Fruit fly (Drosophila melanogaster) S2 (cell line): ENCODE data around the gene CG3526.

Experiments used
- CG8478 ChIP-seq: fragments of >200 bp; optimal IDR thresholded peaks from 2 replicates; lab custom pipeline; 2018
- CTCF ChIP-seq, 2 experiments: fragments of >200 bp; optimal IDR thresholded peaks; 2 replicates each; lab custom pipeline; 2018

Gene CG3526

DNA sequence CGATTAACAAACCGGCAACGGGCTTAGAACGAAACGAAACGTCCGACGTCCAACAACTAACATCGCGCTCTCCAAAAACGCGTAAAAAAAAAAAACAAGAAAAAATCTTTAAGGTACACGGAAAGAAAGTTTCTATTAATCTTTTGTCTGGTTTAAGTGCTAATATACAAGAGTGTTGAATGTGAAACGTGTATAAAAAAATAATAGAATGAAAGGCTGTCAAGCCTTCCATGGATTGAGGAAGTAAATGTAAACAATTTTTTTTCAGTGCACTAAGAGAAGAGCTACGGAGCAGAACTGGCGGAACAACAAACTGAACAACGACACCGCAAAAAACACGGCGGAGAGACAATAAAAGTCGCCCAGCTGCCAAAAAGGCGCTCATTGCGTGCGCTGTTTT, 29.2 kb downstream of the CG3526 start, which contains the start of gene CG3588:
TSS of gene CG3588 (plus strand) at position 29 of the 400 bp plus-strand sequence.
- TF ChIP-seq CTCF (optimal IDR thresholded peaks at IDR 0.05; lab: Kevin White, UChicago) (no peak), CG8478 (lab: Kevin White, UChicago) (no peak)

DNA sequence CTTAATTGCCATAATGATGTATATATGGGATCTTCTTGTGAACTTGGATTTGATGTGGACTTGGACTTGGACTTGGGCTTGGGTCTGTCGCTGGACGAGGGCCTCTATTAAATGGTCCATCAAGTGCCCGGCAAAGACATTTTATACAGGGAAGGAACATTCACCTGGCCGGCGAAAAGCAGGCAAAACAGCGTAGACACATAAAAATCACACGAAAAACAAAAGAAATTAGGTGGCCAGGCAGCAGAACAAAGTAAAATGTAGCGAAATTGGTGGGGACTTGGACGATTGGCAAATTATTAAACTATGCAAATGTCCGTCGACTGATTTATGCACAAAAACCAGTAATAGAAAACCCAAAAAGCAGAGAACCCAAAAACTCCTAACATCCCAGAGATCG, 36.6 kb downstream of the CG3526 start, which contains the start of gene CG14424:
TSS of gene CG14424 (minus strand) at position 101 of the 400 bp plus-strand sequence.
- TF ChIP-seq CTCF (optimal IDR thresholded peaks at IDR 0.05; lab: Kevin White, UChicago) (no peak), CG8478 (lab: Kevin White, UChicago) (no peak)

DNA sequence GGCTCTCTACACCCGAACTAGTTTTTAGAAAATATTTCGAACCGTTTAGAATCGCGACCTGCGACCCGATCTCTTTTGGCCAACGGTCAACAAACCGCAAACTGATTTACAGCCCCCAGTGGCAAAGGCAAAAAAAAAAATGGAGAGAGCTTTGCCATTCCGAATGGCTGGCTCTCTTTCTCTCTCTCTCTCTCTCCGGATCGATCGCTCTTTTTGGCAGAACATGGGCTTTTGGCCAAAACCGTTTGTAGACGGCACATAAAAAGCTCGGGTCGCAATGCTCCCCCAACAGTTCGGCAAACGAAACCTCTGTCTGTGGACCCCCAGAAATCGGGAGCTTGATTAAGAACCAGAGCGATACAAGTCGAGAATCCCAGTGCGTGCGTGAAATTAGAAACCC, 38.9 kb downstream of the CG3526 start, which contains the start of gene CG32793:
TSS of gene CG32793 (plus strand) at position 301 of the 400 bp plus-strand sequence.
- TF ChIP-seq CG8478 (lab: Kevin White, UChicago), result no peak
- TF ChIP-seq CTCF (optimal IDR thresholded peaks at IDR 0.05; lab: Kevin White, UChicago), result no peak

DNA sequence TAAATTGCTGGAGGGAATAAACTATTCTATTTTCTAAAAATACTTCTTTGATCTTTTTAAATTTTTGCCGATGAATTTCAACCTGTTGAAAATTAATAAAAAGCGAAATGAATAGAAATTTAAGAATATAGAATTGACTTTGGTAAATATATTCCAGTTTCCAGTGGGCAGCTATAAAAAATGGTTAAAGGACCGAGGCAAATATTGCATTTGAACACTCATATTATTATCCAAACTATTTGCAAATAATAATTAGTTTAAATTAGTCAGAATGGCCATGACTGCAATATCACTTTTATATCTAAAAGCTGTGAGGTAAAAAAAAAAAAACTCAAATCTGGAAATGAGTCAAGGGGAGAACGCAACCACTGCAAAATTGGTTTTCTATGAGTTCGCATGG, 44.3 kb downstream of the CG3526 start, which contains the start of gene CG3592:
TSS of gene CG3592 (plus strand) at position 301 of the 400 bp plus-strand sequence.
- TF ChIP-seq CTCF (optimal IDR thresholded peaks at IDR 0.05; lab: Kevin White, UChicago) (no peak), CG8478 (lab: Kevin White, UChicago) (no peak)

DNA sequence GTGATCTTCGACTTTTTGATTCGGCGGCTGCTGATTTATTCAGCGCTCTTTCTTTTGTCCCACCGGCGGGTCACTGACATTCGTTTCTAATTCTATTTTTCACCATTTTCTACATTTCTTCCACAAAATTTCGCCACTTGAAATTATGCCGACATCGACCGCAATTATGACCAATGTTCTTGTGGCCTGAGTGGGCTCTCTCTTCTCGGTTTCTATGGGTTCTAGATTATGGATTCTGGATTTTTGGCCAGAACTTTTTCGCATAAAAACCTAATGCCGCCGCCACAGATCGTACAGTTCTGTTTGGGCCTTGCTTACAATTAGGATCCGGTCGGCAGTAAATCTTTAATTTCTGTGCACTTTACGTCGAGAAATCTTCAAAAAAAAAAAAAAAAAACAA, 46.2 kb downstream of the CG3526 start, which contains the start of gene CG3598:
TSS of gene CG3598 (plus strand) at position 301 of the 400 bp plus-strand sequence.
- TF ChIP-seq CG8478 (lab: Kevin White, UChicago) (no peak), CTCF (optimal IDR thresholded peaks at IDR 0.05; lab: Kevin White, UChicago) (no peak)

DNA sequence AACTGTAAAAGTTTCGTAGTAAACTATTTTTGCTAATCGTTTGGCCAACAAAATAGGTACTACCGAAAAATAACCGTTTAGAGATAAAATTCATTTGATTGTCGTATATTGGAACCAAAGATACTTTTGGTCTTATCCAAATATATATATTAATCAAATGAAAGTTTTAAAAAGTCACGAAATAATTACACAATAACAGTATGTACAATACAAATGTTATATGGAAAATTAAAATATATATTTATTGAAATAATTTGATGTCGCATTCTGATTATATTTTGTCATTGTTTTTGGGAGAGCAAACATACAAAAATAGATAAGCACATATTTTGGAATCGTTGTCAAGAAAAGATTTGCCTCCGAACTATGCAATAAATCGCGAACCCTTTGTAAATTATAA, 48.0 kb downstream of the CG3526 start, which contains the start of gene CG14420:
TSS of gene CG14420 (plus strand) at position 301 of the 400 bp plus-strand sequence.
- TF ChIP-seq CG8478 (lab: Kevin White, UChicago), result no peak
- TF ChIP-seq CTCF (optimal IDR thresholded peaks at IDR 0.05; lab: Kevin White, UChicago), result no peak

DNA sequence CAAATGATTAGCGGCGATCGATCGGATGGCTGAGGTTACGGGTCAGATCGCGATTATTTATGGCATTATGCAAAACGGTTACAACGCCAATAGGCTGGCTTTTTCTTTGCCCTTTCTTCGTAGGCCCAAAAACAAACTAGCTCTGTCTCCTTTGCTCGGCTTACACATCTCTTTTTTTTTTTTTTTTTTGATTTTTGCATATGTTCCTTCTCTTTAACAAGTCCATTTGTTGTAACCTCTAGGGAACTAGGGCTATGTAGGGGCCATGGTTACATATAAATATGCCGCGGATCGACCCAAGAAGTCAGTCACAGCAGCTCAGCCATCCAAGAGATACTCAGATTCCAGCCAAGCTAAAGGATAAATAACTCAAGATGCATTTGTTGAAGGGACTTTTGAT, 50.5 kb downstream of the CG3526 start, which contains the start of gene CG14421:
TSS of gene CG14421 (plus strand) at position 301 of the 400 bp plus-strand sequence.
- TF ChIP-seq CG8478 (lab: Kevin White, UChicago) (no peak), CTCF (optimal IDR thresholded peaks at IDR 0.05; lab: Kevin White, UChicago) (no peak)

DNA sequence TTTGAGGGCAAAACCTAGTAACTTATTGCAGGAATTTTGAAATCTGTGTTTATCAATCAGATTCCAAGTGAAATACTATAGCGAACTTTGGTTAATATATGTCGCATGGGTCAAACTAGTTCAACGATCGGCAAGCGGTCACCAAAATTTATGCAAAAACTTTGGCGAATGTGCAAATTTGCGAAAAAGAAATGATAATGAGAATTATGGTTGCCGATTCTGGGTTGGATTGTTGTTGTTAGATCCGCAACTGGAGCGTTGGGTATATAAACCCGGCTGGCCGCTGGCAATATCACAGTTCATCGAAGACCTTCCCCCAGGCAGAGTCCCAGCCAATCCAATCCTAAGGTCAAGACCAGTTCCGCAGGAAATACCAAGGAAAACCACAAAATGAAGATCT, 52.5 kb downstream of the CG3526 start, which contains the start of gene CG14422:
TSS of gene CG14422 (plus strand) at position 301 of the 400 bp plus-strand sequence.
- no peak for TF ChIP-seq CG8478 (lab: Kevin White, UChicago)
- TF ChIP-seq CTCF (optimal IDR thresholded peaks at IDR 0.05; lab: Kevin White, UChicago), result no peak
